Worm (Caenorhabditis elegans) whole organism, mixed stage, embryonic: ENCODE data around the gene C54F6.6.
"Not testable (repeated sequence)": the region's sequence is repeated elsewhere in the genome, so short reads cannot be mapped to it uniquely, and the experiment has no call there.

Source experiments
- M03D4.4 ChIP-seq: sonication (generic microtip); optimal IDR thresholded peaks from 2 replicates; lab custom pipeline; 2017; ENCODE audit warnings: mild to moderate bottlenecking, missing genetic modification characterization, missing compliant biosample characterization
- blmp-1 ChIP-seq: fragments of 150-350 bp; optimal IDR thresholded peaks from 2 replicates; lab custom pipeline; 2014; ENCODE audit warnings: missing biosample characterization, missing genetic modification characterization
- ceh-39 ChIP-seq: fragments of 150-350 bp; optimal IDR thresholded peaks from 2 replicates; lab custom pipeline; 2014; ENCODE audit warnings: missing biosample characterization, missing genetic modification characterization
- ceh-83 ChIP-seq: fragments of 200-800 bp; sonication (Bioruptor generic); optimal IDR thresholded peaks from 2 replicates; lab custom pipeline; 2018; ENCODE audit warnings: mild to moderate bottlenecking, missing genetic modification characterization, missing compliant biosample characterization
- ces-1 ChIP-seq: fragments of 150-350 bp; optimal IDR thresholded peaks from 2 replicates; lab custom pipeline; 2014; ENCODE audit warnings: missing biosample characterization, missing genetic modification reagents, missing genetic modification characterization
- cnd-1 ChIP-seq: fragments of 200-800 bp; sonication (Bioruptor generic); optimal IDR thresholded peaks from 2 replicates; lab custom pipeline; 2018; ENCODE audit warnings: mild to moderate bottlenecking, missing genetic modification characterization, missing compliant biosample characterization
- drap-1 ChIP-seq: fragments of 200-800 bp; sonication (Bioruptor generic); optimal IDR thresholded peaks from 3 replicates; lab custom pipeline; 2018; ENCODE audit warnings: mild to moderate bottlenecking, missing genetic modification characterization, missing compliant biosample characterization
- elt-1 ChIP-seq: sonication (generic microtip); optimal IDR thresholded peaks from 2 replicates; lab custom pipeline; 2017; ENCODE audit warnings: missing genetic modification characterization, mild to moderate bottlenecking, missing compliant biosample characterization, antibody characterized with exemption, moderate library complexity, borderline replicate concordance; ENCODE audit not compliant: insufficient read depth
- elt-3 ChIP-seq: fragments of 150-350 bp; optimal IDR thresholded peaks from 2 replicates; lab custom pipeline; 2014; ENCODE audit warnings: missing biosample characterization, missing genetic modification characterization
- flh-1 ChIP-seq: fragments of 200-800 bp; sonication (Bioruptor generic); optimal IDR thresholded peaks from 2 replicates; lab custom pipeline; 2018; ENCODE audit warnings: mild to moderate bottlenecking, missing genetic modification characterization, moderate library complexity, missing compliant biosample characterization
- ham-2 ChIP-seq: fragments of 200-800 bp; sonication (Bioruptor generic); optimal IDR thresholded peaks from 2 replicates; lab custom pipeline; 2018; ENCODE audit warnings: mild to moderate bottlenecking, missing genetic modification characterization, missing compliant biosample characterization
- hlh-1 ChIP-seq: fragments of 150-350 bp; optimal IDR thresholded peaks from 2 replicates; lab custom pipeline; 2014; ENCODE audit warnings: missing biosample characterization, missing genetic modification reagents, missing genetic modification characterization
- lin-13 ChIP-seq: fragments of 150-350 bp; optimal IDR thresholded peaks from 2 replicates; lab custom pipeline; 2014; ENCODE audit warnings: missing biosample characterization, missing genetic modification characterization
- lsy-2 ChIP-seq: fragments of 150-350 bp; optimal IDR thresholded peaks from 2 replicates; lab custom pipeline; 2014; ENCODE audit warnings: missing biosample characterization, missing genetic modification characterization
- mep-1 ChIP-seq: fragments of 150-350 bp; optimal IDR thresholded peaks from 2 replicates; lab custom pipeline; 2017; ENCODE audit warnings: missing biosample characterization, missing genetic modification reagents, missing genetic modification characterization, inconsistent platforms
- mls-2 ChIP-seq: sonication (generic microtip); optimal IDR thresholded peaks from 2 replicates; lab custom pipeline; 2016; ENCODE audit warnings: mild to moderate bottlenecking, missing genetic modification characterization, moderate library complexity, missing compliant biosample characterization
- nhr-12 ChIP-seq: fragments of 150-350 bp; optimal IDR thresholded peaks from 2 replicates; lab custom pipeline; 2014; ENCODE audit warnings: missing biosample characterization, missing genetic modification characterization
- nhr-2 ChIP-seq: fragments of 150-350 bp; optimal IDR thresholded peaks from 2 replicates; lab custom pipeline; 2014; ENCODE audit warnings: missing biosample characterization, missing genetic modification characterization
- nhr-237 ChIP-seq: fragments of 150-350 bp; optimal IDR thresholded peaks from 2 replicates; lab custom pipeline; 2014; ENCODE audit warnings: missing biosample characterization, missing genetic modification characterization
- nhr-76 ChIP-seq: sonication (generic microtip); optimal IDR thresholded peaks from 2 replicates; lab custom pipeline; 2017; ENCODE audit warnings: missing biosample characterization, missing genetic modification characterization
- pha-4 ChIP-seq: fragments of 150-350 bp; optimal IDR thresholded peaks from 2 replicates; lab custom pipeline; 2018; ENCODE audit warnings: missing biosample characterization, missing genetic modification reagents, missing genetic modification characterization
- sem-2 ChIP-seq: fragments of 200-800 bp; sonication (Bioruptor generic); optimal IDR thresholded peaks from 2 replicates; lab custom pipeline; 2018; ENCODE audit warnings: mild to moderate bottlenecking, missing genetic modification characterization, missing compliant biosample characterization
- snpc-4 ChIP-seq: fragments of 150-350 bp; optimal IDR thresholded peaks from 2 replicates; lab custom pipeline; 2014; ENCODE audit warnings: missing biosample characterization, missing genetic modification characterization
- sptf-1 ChIP-seq: sonication (generic microtip); optimal IDR thresholded peaks from 2 replicates; lab custom pipeline; 2017; ENCODE audit warnings: mild to moderate bottlenecking, missing genetic modification characterization, moderate library complexity, missing compliant biosample characterization
- tbx-8 ChIP-seq: fragments of 200-800 bp; sonication (Bioruptor generic); optimal IDR thresholded peaks from 2 replicates; lab custom pipeline; 2018; ENCODE audit warnings: mild to moderate bottlenecking, missing genetic modification characterization, moderate library complexity, missing compliant biosample characterization
- unc-120 ChIP-seq: sonication (generic microtip); optimal IDR thresholded peaks from 2 replicates; lab custom pipeline; 2017; ENCODE audit warnings: missing genetic modification characterization, missing compliant biosample characterization; ENCODE audit not compliant: poor library complexity, severe bottlenecking
- unc-62 ChIP-seq: fragments of 150-350 bp; optimal IDR thresholded peaks from 2 replicates; lab custom pipeline; 2014; ENCODE audit warnings: missing biosample characterization, missing genetic modification reagents, missing genetic modification characterization
- zip-8 ChIP-seq: fragments of 150-350 bp; optimal IDR thresholded peaks from 2 replicates; lab custom pipeline; 2014; ENCODE audit warnings: missing biosample characterization, missing genetic modification characterization

Gene C54F6.6

DNA sequence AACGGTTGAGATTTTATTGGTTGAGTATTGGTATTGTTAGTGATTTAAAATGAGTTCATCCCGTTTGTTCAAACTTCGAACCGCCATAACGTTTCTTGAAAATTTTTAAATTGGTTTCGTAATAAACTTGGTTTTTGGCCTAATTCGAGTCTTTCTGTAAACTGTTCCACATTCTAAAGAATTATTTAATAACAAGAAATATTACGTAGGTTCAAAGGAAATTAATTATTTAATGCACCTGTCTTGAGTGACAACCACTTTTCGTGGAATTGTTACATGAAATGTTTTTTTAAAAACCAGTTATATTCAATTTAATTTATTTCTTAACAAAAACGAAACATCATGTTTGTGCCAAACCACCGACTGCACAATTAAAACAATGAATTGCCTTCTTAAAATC is 22.3 kb upstream of the C54F6.6 start:
- no peak for TF ChIP-seq cnd-1 (tag; lab: Kevin White, UChicago)
- no peak for TF ChIP-seq nhr-2 (tag; lab: Kevin White, UChicago)
- TF ChIP-seq sem-2 (GFP tag; lab: Kevin White, UChicago): no peak
- no peak for TF ChIP-seq snpc-4 (tag; lab: Kevin White, UChicago)
- no peak for TF ChIP-seq blmp-1 (tag; lab: Kevin White, UChicago)
- TF ChIP-seq ceh-39: no peak
- no peak for TF ChIP-seq nhr-237 (tag; lab: Kevin White, UChicago)
- no peak for TF ChIP-seq tbx-8 (GFP tag; lab: Kevin White, UChicago)
- TF ChIP-seq ceh-83 (GFP tag; lab: Kevin White, UChicago): no peak
- no peak for TF ChIP-seq nhr-12 (tag; lab: Kevin White, UChicago)
- TF ChIP-seq ces-1 (GFP tag; lab: Kevin White, UChicago): no peak
- no peak for TF ChIP-seq elt-3 (tag; lab: Kevin White, UChicago)
- no peak for TF ChIP-seq sptf-1
- TF ChIP-seq mls-2 (tag; lab: Kevin White, UChicago): no peak
- TF ChIP-seq unc-120 (tag; lab: Kevin White, UChicago): no peak
- no peak for TF ChIP-seq zip-8 (tag; lab: Kevin White, UChicago)
- no peak for TF ChIP-seq elt-1 (tag; lab: Kevin White, UChicago)
- no peak for TF ChIP-seq unc-62 (GFP tag; lab: Kevin White, UChicago)
- TF ChIP-seq ham-2 (GFP tag; lab: Kevin White, UChicago): no peak

- TF ChIP-seq lsy-2 (tag; lab: Kevin White, UChicago) (no peak), tbx-8 (GFP tag; lab: Kevin White, UChicago) (no peak), lin-13 (no peak), drap-1 (GFP tag; lab: Kevin White, UChicago) (no peak), mep-1 (tag; lab: Kevin White, UChicago) (no peak), hlh-1 (tag; lab: Kevin White, UChicago) (no peak), snpc-4 (tag; lab: Kevin White, UChicago) (no peak)
These were observed 19.2 kb upstream of the C54F6.6 start, which contains the start of gene srh-229 for ce11 chrV:7504271-7504670. srh-229 (minus strand) TSS chrV:7504371.

ce11 chrV:7506207-7506606 is 17.3 kb upstream of the C54F6.6 start:
- TF ChIP-seq nhr-76 (tag; lab: Kevin White, UChicago) (no peak), ceh-39 (no peak), pha-4 (tag; lab: Kevin White, UChicago) (no peak), drap-1 (GFP tag; lab: Kevin White, UChicago) (no peak), sptf-1 (no peak), mls-2 (tag; lab: Kevin White, UChicago) (no peak), elt-1 (tag; lab: Kevin White, UChicago) (no peak), lsy-2 (tag; lab: Kevin White, UChicago) (no peak), nhr-237 (tag; lab: Kevin White, UChicago) (no peak)

DNA sequence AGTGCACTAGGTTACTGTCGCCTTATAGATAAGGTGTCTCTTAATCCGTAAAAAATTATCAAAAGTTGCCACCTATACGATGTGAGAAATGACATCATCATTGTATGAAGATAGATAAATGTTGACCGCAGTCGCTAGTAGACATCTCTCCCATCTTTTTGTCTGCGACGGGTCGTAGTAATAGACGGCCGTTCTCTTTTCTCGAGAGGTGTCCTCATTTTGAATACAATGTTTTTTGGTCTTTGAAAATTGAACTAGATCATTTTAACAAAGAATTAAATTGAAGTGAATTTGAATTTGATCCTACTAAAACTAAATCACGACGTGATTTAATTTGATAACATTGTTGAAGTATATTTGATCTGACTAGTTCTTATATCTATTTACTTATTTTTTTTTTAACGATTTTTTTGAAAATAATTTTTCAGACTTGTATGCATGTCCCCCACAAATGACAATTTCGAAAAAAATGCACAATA is 14.9 kb upstream of the C54F6.6 start, which contains the start of the genes str-31 and nhr-172:
Gene str-31 (minus strand): TSS at position 101 of the 479 bp plus-strand sequence.
Gene nhr-172 (plus strand): TSS at position 429 of the 479 bp plus-strand sequence.
- TF ChIP-seq mep-1 (tag; lab: Kevin White, UChicago): no peak
- peak; percentile 19 for TF ChIP-seq unc-62 (GFP tag; lab: Kevin White, UChicago)
- no peak for TF ChIP-seq nhr-12 (tag; lab: Kevin White, UChicago)
- TF ChIP-seq ham-2 (GFP tag; lab: Kevin White, UChicago): no peak

DNA sequence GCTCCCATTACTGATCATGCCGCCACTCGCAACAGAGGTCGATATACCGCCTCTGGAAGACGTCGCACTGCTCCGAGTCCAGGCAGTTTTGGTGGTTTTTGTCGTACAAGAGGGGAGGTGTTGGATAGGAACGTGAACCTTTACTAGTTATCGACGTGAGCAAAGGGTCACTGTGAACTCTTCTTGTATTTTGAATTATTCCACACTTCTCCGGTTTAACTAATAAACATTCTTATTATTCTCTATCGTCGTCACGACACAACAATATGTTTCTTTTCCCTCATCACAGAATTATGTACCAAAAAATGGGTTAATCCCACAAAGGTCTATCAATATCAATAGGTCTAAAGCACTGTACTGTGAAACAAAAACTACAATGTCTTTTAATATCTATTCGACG is 12.0 kb upstream of the C54F6.6 start, which contains the start of gene nhr-171:
Gene nhr-171 (plus strand): TSS at position 301 of the 400 bp plus-strand sequence.
- TF ChIP-seq flh-1; tbx-8 (GFP tag; lab: Kevin White, UChicago); hlh-1 (tag; lab: Kevin White, UChicago): not testable (repeated sequence)

DNA sequence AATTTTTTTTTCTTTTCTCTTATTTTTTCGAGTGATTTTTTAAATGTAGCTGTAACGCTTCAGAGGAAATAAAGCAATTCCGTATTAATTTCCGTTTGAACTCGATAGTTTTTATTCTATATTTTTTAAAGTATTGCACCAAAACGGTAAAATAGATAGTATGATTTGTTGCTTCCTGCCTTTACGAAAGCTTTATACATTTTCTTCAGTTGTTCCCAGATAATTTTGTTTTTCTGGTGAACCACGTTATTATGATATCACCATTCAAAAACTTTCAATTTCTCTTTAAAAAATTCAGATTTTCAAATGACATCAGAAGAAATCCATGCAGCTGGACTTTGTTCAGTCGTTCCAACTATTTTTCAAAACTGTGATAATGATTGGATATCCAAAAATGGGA is 8.6 kb upstream of the C54F6.6 start, which contains the start of gene srb-18:
Gene srb-18 (plus strand): TSS at position 301 of the 400 bp plus-strand sequence.
- TF ChIP-seq cnd-1 (tag; lab: Kevin White, UChicago) (no peak), elt-3 (tag; lab: Kevin White, UChicago) (no peak), M03D4.4 (tag; lab: Kevin White, UChicago) (no peak), nhr-2 (tag; lab: Kevin White, UChicago) (no peak), snpc-4 (tag; lab: Kevin White, UChicago) (no peak), tbx-8 (GFP tag; lab: Kevin White, UChicago) (no peak), hlh-1 (tag; lab: Kevin White, UChicago) (no peak)
